Worm (Caenorhabditis elegans): ENCODE data around the gene T25D3.3.

ce11 chrII:128929-129328 is 23.5 kb upstream of the T25D3.3 start, which contains the start of gene srd-3:
- TF ChIP-seq M03D4.4 (tag; optimal IDR thresholded peaks at IDR 0.05) (no peak), nhr-76 (tag; optimal IDR thresholded peaks at IDR 0.05) (no peak), snpc-4 (tag; optimal IDR thresholded peaks at IDR 0.05) (no peak), nhr-12 (tag; optimal IDR thresholded peaks at IDR 0.05) (no peak), unc-39 (tag; optimal IDR thresholded peaks at IDR 0.05) (no peak)

All from whole organism, mixed stage, embryonic.